Worm (Caenorhabditis elegans) whole organism, L4 larva: ENCODE data around the gene F41E6.5.
A peak's percentile ranks its signal among the peaks of the same experiment; 100 is the strongest.

Source experiments
- F37D6.2 ChIP-seq: sonication (generic microtip); optimal IDR thresholded peaks from 2 replicates; lab custom pipeline; 2016; ENCODE audit warnings: mild to moderate bottlenecking, missing genetic modification characterization, missing compliant biosample characterization
- T20F7.1 ChIP-seq: fragments of 200-800 bp; sonication (Bioruptor generic); optimal IDR thresholded peaks from 2 replicates; lab custom pipeline; 2018; ENCODE audit warnings: mild to moderate bottlenecking, missing genetic modification characterization, missing compliant biosample characterization
- Y5F2A.4 ChIP-seq: fragments of 200-800 bp; sonication (Bioruptor generic); optimal IDR thresholded peaks from 2 replicates; lab custom pipeline; 2018; ENCODE audit warnings: mild to moderate bottlenecking, missing genetic modification characterization, missing compliant biosample characterization
- aha-1 ChIP-seq: fragments of 150-350 bp; peaks from one replicate; lab custom pipeline; 2014; ENCODE audit warnings: missing biosample characterization, missing genetic modification characterization
- ama-1 ChIP-seq: fragments of 150-350 bp; optimal IDR thresholded peaks from 2 replicates; lab custom pipeline; 2014; ENCODE audit warnings: inconsistent platforms, mixed read lengths
- attf-4 ChIP-seq: sonication (generic microtip); optimal IDR thresholded peaks from 3 replicates; lab custom pipeline; 2017; ENCODE audit warnings: missing biosample characterization, missing genetic modification characterization
- ceh-20 ChIP-seq: fragments of 200-800 bp; sonication (Bioruptor generic); IDR thresholded peaks from 2 replicates; pipeline ENCODE4 v1.3.6; 2022; ENCODE audit warnings: missing genetic modification reagents, missing genetic modification characterization, missing compliant biosample characterization
- daf-16 ChIP-seq, 3 experiments: sonication (generic microtip); optimal IDR thresholded peaks; 2 replicates each; lab custom pipeline; 2016 to 2017; ENCODE audit warnings: missing genetic modification characterization in 3 of 3, missing genetic modification reagents in 3 of 3, mild to moderate bottlenecking in 2 of 3, missing compliant biosample characterization in 2 of 3, missing biosample characterization in 1 of 3, moderate library complexity in 1 of 3
- daf-8 ChIP-seq: fragments of 200-800 bp; sonication (Bioruptor generic); IDR thresholded peaks from 2 replicates; pipeline ENCODE4 v1.3.6; 2022; ENCODE audit warnings: missing genetic modification characterization, missing compliant biosample characterization
- dmd-6 ChIP-seq: fragments of 200-800 bp; sonication (Bioruptor generic); IDR thresholded peaks from 2 replicates; pipeline ENCODE4 v1.3.6; 2022; ENCODE audit warnings: missing genetic modification reagents, missing genetic modification characterization, missing compliant biosample characterization
- dpl-1 ChIP-seq: fragments of 150-350 bp; optimal IDR thresholded peaks from 2 replicates; lab custom pipeline; 2014; ENCODE audit warnings: missing biosample characterization, missing genetic modification reagents, missing genetic modification characterization
- dve-1 ChIP-seq: sonication (generic microtip); optimal IDR thresholded peaks from 2 replicates; lab custom pipeline; 2017; ENCODE audit warnings: antibody characterized with exemption, mild to moderate bottlenecking, missing genetic modification characterization, missing compliant biosample characterization; ENCODE audit not compliant: insufficient read depth
- hif-1 ChIP-seq, 2 experiments: sonication (generic microtip); optimal IDR thresholded peaks; 2 replicates each; lab custom pipeline; 2016 to 2017; ENCODE audit warnings: missing compliant biosample characterization in 2 of 2, missing genetic modification characterization in 2 of 2, missing genetic modification reagents in 2 of 2, missing genotype in 2 of 2, mild to moderate bottlenecking in 1 of 2
- hlh-11 ChIP-seq: fragments of 200-800 bp; sonication (Bioruptor generic); optimal IDR thresholded peaks from 2 replicates; lab custom pipeline; 2018; ENCODE audit warnings: mild to moderate bottlenecking, missing genetic modification characterization, missing compliant biosample characterization
- hlh-30 ChIP-seq: sonication (generic microtip); optimal IDR thresholded peaks from 2 replicates; lab custom pipeline; 2017; ENCODE audit warnings: antibody characterized with exemption, mild to moderate bottlenecking, missing genetic modification characterization, missing compliant biosample characterization; ENCODE audit not compliant: insufficient read depth
- hmg-1.1 ChIP-seq: fragments of 200-800 bp; sonication (Bioruptor generic); IDR thresholded peaks from 2 replicates; pipeline ENCODE4 v1.3.6; 2022; ENCODE audit warnings: missing genetic modification reagents, missing genetic modification characterization, missing compliant biosample characterization
- lin-1 ChIP-seq: fragments of 200-800 bp; sonication (Bioruptor generic); IDR thresholded peaks from 2 replicates; pipeline ENCODE4 v1.3.6; 2022; ENCODE audit warnings: missing genetic modification reagents, missing genetic modification characterization, missing compliant biosample characterization
- lin-29 ChIP-seq: fragments of 200-800 bp; sonication (Bioruptor generic); IDR thresholded peaks from 2 replicates; pipeline ENCODE4 v1.3.6; 2022; ENCODE audit warnings: missing genetic modification reagents, missing genetic modification characterization, missing compliant biosample characterization
- lsy-2 ChIP-seq, 2 experiments: fragments of 150-350 bp in 1 of 2; sonication (generic microtip) in 1 of 2; optimal IDR thresholded peaks; 2 replicates each; lab custom pipeline; 2014 to 2017; ENCODE audit warnings: missing biosample characterization in 2 of 2, missing genetic modification characterization in 2 of 2
- mxl-2 ChIP-seq: fragments of 200-800 bp; sonication (Bioruptor generic); conservative IDR thresholded peaks from 2 replicates; pipeline ENCODE4 v1.3.6; 2022; ENCODE audit warnings: missing genetic modification reagents, missing genetic modification characterization, missing compliant biosample characterization
- mxl-3 ChIP-seq: fragments of 200-800 bp; sonication (Bioruptor generic); optimal IDR thresholded peaks from 2 replicates; lab custom pipeline; 2018; ENCODE audit warnings: mild to moderate bottlenecking, missing genetic modification characterization, missing compliant biosample characterization
- nhr-10 ChIP-seq: fragments of 150-350 bp; optimal IDR thresholded peaks from 2 replicates; lab custom pipeline; 2014; ENCODE audit warnings: missing biosample characterization, missing genetic modification characterization
- nhr-25 ChIP-seq: sonication (generic microtip); optimal IDR thresholded peaks from 2 replicates; lab custom pipeline; 2017; ENCODE audit warnings: missing genetic modification characterization, mild to moderate bottlenecking, missing compliant biosample characterization, antibody characterized with exemption, moderate library complexity, borderline replicate concordance; ENCODE audit not compliant: insufficient read depth
- nhr-28 ChIP-seq: fragments of 150-350 bp; optimal IDR thresholded peaks from 2 replicates; lab custom pipeline; 2014; ENCODE audit warnings: missing biosample characterization, missing genetic modification characterization
- nhr-48 ChIP-seq: sonication (generic microtip); optimal IDR thresholded peaks from 2 replicates; lab custom pipeline; 2016; ENCODE audit warnings: mild to moderate bottlenecking, missing genetic modification characterization, missing compliant biosample characterization
- nhr-76 ChIP-seq: fragments of 150-350 bp; optimal IDR thresholded peaks from 2 replicates; lab custom pipeline; 2014; ENCODE audit warnings: missing biosample characterization, missing genetic modification characterization
- php-3 ChIP-seq: fragments of 200-800 bp; sonication (Bioruptor generic); IDR thresholded peaks from 2 replicates; pipeline ENCODE4 v1.3.6; 2022; ENCODE audit warnings: missing genetic modification reagents, missing genetic modification characterization, missing compliant biosample characterization
- sdz-12 ChIP-seq: fragments of 200-800 bp; sonication (Bioruptor generic); optimal IDR thresholded peaks from 2 replicates; lab custom pipeline; 2018; ENCODE audit warnings: mild to moderate bottlenecking, missing genetic modification characterization, missing compliant biosample characterization
- set-16 ChIP-seq: fragments of 200-800 bp; sonication (Bioruptor generic); IDR thresholded peaks from 2 replicates; pipeline ENCODE4 v1.3.6; 2022; ENCODE audit warnings: missing genetic modification reagents, missing genetic modification characterization, missing compliant biosample characterization
- snpc-1.2 ChIP-seq: fragments of 200-800 bp; sonication (Bioruptor generic); IDR thresholded peaks from 2 replicates; pipeline ENCODE4 v1.3.6; 2022; ENCODE audit warnings: missing genetic modification reagents, missing genetic modification characterization, missing compliant biosample characterization
- tra-1 ChIP-seq: fragments of 200-800 bp; sonication (Bioruptor generic); IDR thresholded peaks from 2 replicates; pipeline ENCODE4 v1.3.6; 2022; ENCODE audit warnings: missing genetic modification reagents, missing genetic modification characterization, missing compliant biosample characterization
- unc-39 ChIP-seq: sonication (generic microtip); optimal IDR thresholded peaks from 2 replicates; lab custom pipeline; 2017; ENCODE audit warnings: missing biosample characterization, missing genetic modification characterization
- unc-62 ChIP-seq, 3 experiments: fragments of 150-350 bp in 1 of 3; sonication (generic microtip); optimal IDR thresholded peaks in 2 of 3; peaks in 1 of 3; 1 replicate in 1 of 3; 2 replicates in 2 of 3; lab custom pipeline; 2014 to 2017; ENCODE audit warnings: missing biosample characterization in 3 of 3, missing genetic modification characterization in 3 of 3, missing genetic modification reagents in 3 of 3, missing genotype in 1 of 3
- zag-1 ChIP-seq: fragments of 150-350 bp; optimal IDR thresholded peaks from 2 replicates; lab custom pipeline; 2014; ENCODE audit warnings: missing biosample characterization, missing genetic modification characterization
- zfp-2 ChIP-seq: sonication (generic microtip); optimal IDR thresholded peaks from 2 replicates; lab custom pipeline; 2016; ENCODE audit warnings: mild to moderate bottlenecking, missing genetic modification characterization, missing compliant biosample characterization
- ztf-11 ChIP-seq: fragments of 150-350 bp; optimal IDR thresholded peaks from 2 replicates; lab custom pipeline; 2014; ENCODE audit warnings: missing biosample characterization, missing genetic modification characterization

F41E6.5 gene

ce11 chrV:8651007-8651711 lies 47.9 kb downstream of the F41E6.5 start (continued):
- TF ChIP-seq snpc-1.2 (no peak), zag-1 (tag; lab: Kevin White, UChicago) (no peak), dpl-1 (GFP tag; lab: Kevin White, UChicago) (no peak), hif-1 (tag; optimal IDR thresholded peaks at IDR 0.05; lab: Kevin White, UChicago) (peak in 1 of 2 experiments; percentile 37), lin-1 (GFP tag; lab: Robert Waterston, UW) (peak; percentile 93; the same call in 1 of the 2 replicates), aha-1 (no peak), hlh-11 (tag; lab: Kevin White, UChicago) (peak; percentile 98)

ce11 chrV:8652177-8652576 lies 48.9 kb downstream of the F41E6.5 start:
- TF ChIP-seq nhr-28 (tag; lab: Kevin White, UChicago) (peak; percentile 6), aha-1 (peak; percentile 81), sdz-12 (no peak), hlh-11 (tag; lab: Kevin White, UChicago) (peak; percentile 5), mxl-3 (GFP tag; lab: Kevin White, UChicago) (peak; percentile 1), Y5F2A.4 (GFP tag; lab: Kevin White, UChicago) (no peak), ztf-11 (tag; lab: Kevin White, UChicago) (no peak), unc-62 (GFP tag; optimal IDR thresholded peaks at IDR 0.05 in 1 of 2; lab: Kevin White, UChicago) (peak in 1 of 2 experiments; percentile 93), unc-62 (tag; optimal IDR thresholded peaks at IDR 0.05; lab: Kevin White, UChicago) (no peak), F37D6.2 (tag; lab: Kevin White, UChicago) (no peak)

ce11 chrV:8653080-8653821 lies 50.0 kb downstream of the F41E6.5 start:
- TF ChIP-seq unc-62 (GFP tag; optimal IDR thresholded peaks at IDR 0.05 in 1 of 2; lab: Kevin White, UChicago) (peak in 1 of 2 experiments; percentile 92), unc-62 (tag; optimal IDR thresholded peaks at IDR 0.05; lab: Kevin White, UChicago) (no peak), php-3 (GFP tag; lab: Robert Waterston, UW) (peak; percentile 88), dmd-6 (GFP tag; lab: Robert Waterston, UW) (peak; percentile 92), mxl-2 (GFP tag; lab: Robert Waterston, UW) (0 out of 2 replicates have a peak, but pooled peaks have one; percentile 27), nhr-25 (peak; percentile 68), zag-1 (tag; lab: Kevin White, UChicago) (no peak), tra-1 (GFP tag; lab: Robert Waterston, UW) (peak; percentile 89; the same call in 1 of the 2 replicates), lin-1 (GFP tag; lab: Robert Waterston, UW) (no peak), nhr-28 (tag; lab: Kevin White, UChicago) (peak; percentile 61), hlh-11 (tag; lab: Kevin White, UChicago) (peak; percentile 63), attf-4 (no peak), aha-1 (peak; percentile 87), hlh-30 (tag; lab: Kevin White, UChicago) (peak; percentile 10), hmg-1.1 (0 out of 2 replicates have a peak, but pooled peaks have one; percentile 13), nhr-48 (tag; lab: Kevin White, UChicago) (peak; percentile 67), hif-1 (tag; optimal IDR thresholded peaks at IDR 0.05; lab: Kevin White, UChicago) (peak; percentile 30 to 73), unc-39 (tag; lab: Kevin White, UChicago) (no peak), set-16 (GFP tag; lab: Robert Waterston, UW) (no peak), ceh-20 (GFP tag; lab: Robert Waterston, UW) (peak; percentile 91)

ce11 chrV:8654460-8655419 lies 51.5 kb downstream of the F41E6.5 start:
- TF ChIP-seq aha-1 (peak; percentile 83), zfp-2 (tag; lab: Kevin White, UChicago) (no peak), dve-1 (tag; lab: Kevin White, UChicago) (peak; percentile 78), nhr-48 (tag; lab: Kevin White, UChicago) (peak; percentile 1), nhr-76 (tag; lab: Kevin White, UChicago) (peak; percentile 72), lin-29 (GFP tag; lab: Robert Waterston, UW) (no peak), ama-1 (lab: Kevin White, UChicago) (no peak), daf-8 (GFP tag; lab: Robert Waterston, UW) (no peak), daf-16 (GFP tag; optimal IDR thresholded peaks at IDR 0.05; lab: Kevin White, UChicago) (peak in 1 of 2 experiments; percentile 31), daf-16 (tag; optimal IDR thresholded peaks at IDR 0.05; lab: Kevin White, UChicago) (peak; percentile 91), nhr-10 (tag; lab: Kevin White, UChicago) (peak; percentile 44), hlh-30 (tag; lab: Kevin White, UChicago) (peak; percentile 14), lsy-2 (tag; optimal IDR thresholded peaks at IDR 0.05; lab: Kevin White, UChicago) (peak in 1 of 2 experiments; percentile 11), T20F7.1 (GFP tag; lab: Kevin White, UChicago) (peak; percentile 54), nhr-28 (tag; lab: Kevin White, UChicago) (peak; percentile 80)
